Worm (Caenorhabditis elegans): ENCODE results near the gene F21G4.3.

F21G4.3 gene

DNA sequence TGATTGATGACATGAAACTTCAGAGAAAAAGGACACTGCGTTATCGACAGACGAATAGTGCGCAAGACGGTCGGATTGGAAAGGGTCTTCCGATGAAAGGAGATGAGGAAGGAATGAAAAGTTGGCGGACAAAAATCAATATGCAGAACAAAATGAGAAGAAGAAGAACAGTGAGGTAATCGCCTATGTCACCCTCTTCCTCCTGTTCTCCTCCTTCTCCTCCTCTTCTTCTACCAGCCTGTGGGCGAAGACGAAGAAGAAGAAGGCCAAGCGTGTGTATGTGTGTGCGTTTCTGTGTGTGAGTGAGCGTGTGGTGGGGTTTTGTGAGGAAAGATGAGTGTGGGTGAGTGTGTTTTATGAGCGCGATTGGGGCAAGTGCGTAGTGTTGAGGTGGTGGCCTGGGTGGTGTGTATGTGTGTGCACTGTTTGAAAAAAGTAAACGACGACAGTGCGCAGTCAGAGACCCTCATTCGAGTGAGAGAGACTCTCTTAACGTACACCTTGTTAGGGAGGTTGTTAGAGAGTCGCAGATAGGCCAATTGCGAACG lies 37.4 kb downstream of the F21G4.3 start, which contains the start of gene tsp-21 (continued):
- TF ChIP-seq mel-28 (tag; optimal IDR thresholded peaks at IDR 0.05; ENCODE audit: borderline replicate concordance) (no peak), lin-26 (GFP tag; IDR thresholded peaks at IDR 0.05) (peak; percentile 48), C06A6.2 (GFP tag; conservative IDR thresholded peaks at IDR 0.05) (0 out of 2 replicates have a peak, but pooled peaks have one; percentile 33), sdz-38 (tag; optimal IDR thresholded peaks at IDR 0.05) (no peak), F33H1.4 (GFP tag; IDR thresholded peaks at IDR 0.05) (no peak), cebp-1 (GFP tag; IDR thresholded peaks at IDR 0.05) (peak; percentile 39; the same call in 1 of the 2 replicates), cebp-1 (tag; optimal IDR thresholded peaks at IDR 0.05) (peak; percentile 81), die-1 (tag; optimal IDR thresholded peaks at IDR 0.05) (peak; percentile 11), ceh-91 (GFP tag; IDR thresholded peaks at IDR 0.05) (no peak), Y79H2A.3 (GFP tag; conservative IDR thresholded peaks at IDR 0.05) (no peak), madf-10 (tag; optimal IDR thresholded peaks at IDR 0.05) (peak; percentile 50), akir-1 (GFP tag; optimal IDR thresholded peaks at IDR 0.05) (no peak), egl-18 (GFP tag; IDR thresholded peaks at IDR 0.05) (no peak), lsy-27 (tag; optimal IDR thresholded peaks at IDR 0.05; ENCODE audit: borderline replicate concordance, insufficient read depth) (no peak), mxl-1 (tag; optimal IDR thresholded peaks at IDR 0.05) (no peak), nhr-27 (tag; optimal IDR thresholded peaks at IDR 0.05) (no peak), hsf-1 (GFP tag; IDR thresholded peaks at IDR 0.05) (no peak), fkh-3 (tag; optimal IDR thresholded peaks at IDR 0.05) (no peak), dox-1 (GFP tag; IDR thresholded peaks at IDR 0.05) (peak; percentile 88; the same call in 1 of the 2 replicates), ceh-40 (GFP tag; IDR thresholded peaks at IDR 0.05) (no peak), hlh-12 (tag; optimal IDR thresholded peaks at IDR 0.05) (no peak), F39B2.1 (GFP tag; IDR thresholded peaks at IDR 0.05) (no peak), F57A8.1 (GFP tag; optimal IDR thresholded peaks at IDR 0.05) (peak; percentile 27), ceh-100 (GFP tag; IDR thresholded peaks at IDR 0.05) (no peak), ztf-26 (tag; optimal IDR thresholded peaks at IDR 0.05) (peak; percentile 42), nhr-80 (tag; optimal IDR thresholded peaks at IDR 0.05) (peak; percentile 90), F57C9.4 (tag; optimal IDR thresholded peaks at IDR 0.05) (no peak), tbx-9 (tag; optimal IDR thresholded peaks at IDR 0.05; ENCODE audit: borderline replicate concordance) (no peak), lin-54 (GFP tag; optimal IDR thresholded peaks at IDR 0.05) (peak; percentile 9), ekl-4 (GFP tag; IDR thresholded peaks at IDR 0.05) (no peak), hmg-1.2 (GFP tag; IDR thresholded peaks at IDR 0.05) (peak; percentile 74; the same call in 1 of the 2 replicates), him-1 (tag; optimal IDR thresholded peaks at IDR 0.05) (no peak), F49E8.2 (tag; optimal IDR thresholded peaks at IDR 0.05; ENCODE audit: insufficient read depth) (no peak), T26A5.8 (tag; optimal IDR thresholded peaks at IDR 0.05) (no peak), rec-8 (tag; optimal IDR thresholded peaks at IDR 0.05) (no peak), nfyb-1 (GFP tag; IDR thresholded peaks at IDR 0.05) (peak; percentile 53; the same call in 1 of the 2 replicates), nhr-179 (tag; optimal IDR thresholded peaks at IDR 0.05) (no peak), Y67H2A.10 (GFP tag; conservative IDR thresholded peaks at IDR 0.05) (no peak), ets-4 (GFP tag; optimal IDR thresholded peaks at IDR 0.05) (peak; percentile 17), hmg-20 (GFP tag; IDR thresholded peaks at IDR 0.05) (no peak), somi-1 (GFP tag; optimal IDR thresholded peaks at IDR 0.05) (peak; percentile 11), F22D6.2 (tag; optimal IDR thresholded peaks at IDR 0.05) (no peak), F52B5.7 (tag; optimal IDR thresholded peaks at IDR 0.05) (no peak), lir-1 (GFP tag; conservative IDR thresholded peaks at IDR 0.05) (peak; percentile 92), B0035.1 (tag; optimal IDR thresholded peaks at IDR 0.05) (no peak), ccch-3 (GFP tag; optimal IDR thresholded peaks at IDR 0.05) (no peak), pbrm-1 (GFP tag; IDR thresholded peaks at IDR 0.05) (0 out of 2 replicates have a peak, but pooled peaks have one; percentile 16), Y56A3A.18 (GFP tag; IDR thresholded peaks at IDR 0.05) (0 out of 2 replicates have a peak, but pooled peaks have one; percentile 30)

Data from whole organism, young adult.